Fruit fly (Drosophila melanogaster) whole organism, embryonic: ENCODE results near the gene MtnD.
A peak's percentile ranks its signal among the peaks of the same experiment; 100 is the strongest.

Experiments used
- ATbp ChIP-seq: fragments of 200-800 bp; sonication (Bioruptor generic); optimal IDR thresholded peaks from 2 replicates; lab custom pipeline; 2017; ENCODE audit warnings: missing biosample characterization, mild to moderate bottlenecking, missing genetic modification characterization, missing genetic modification reagents
- CG10147 ChIP-seq: fragments of 200-800 bp; sonication (Bioruptor generic); optimal IDR thresholded peaks from 2 replicates; lab custom pipeline; 2019; ENCODE audit warnings: missing biosample characterization, mild to moderate bottlenecking, missing genetic modification characterization, moderate library complexity
- CG10267 ChIP-seq: fragments of 200-800 bp; sonication (Bioruptor generic); optimal IDR thresholded peaks from 2 replicates; lab custom pipeline; 2018; ENCODE audit warnings: missing biosample characterization, mild to moderate bottlenecking, missing genetic modification characterization, moderate library complexity
- CG10543 ChIP-seq: fragments of 200-800 bp; sonication (Bioruptor generic); optimal IDR thresholded peaks from 3 replicates; lab custom pipeline; 2017; ENCODE audit warnings: missing biosample characterization, mild to moderate bottlenecking, missing genetic modification characterization, moderate library complexity
- CG12391 ChIP-seq: fragments of 200-800 bp; sonication (Bioruptor generic); optimal IDR thresholded peaks from 3 replicates; lab custom pipeline; 2018; ENCODE audit warnings: missing biosample characterization, mild to moderate bottlenecking, missing genetic modification characterization, moderate library complexity
- CG12769 ChIP-seq: fragments of 200-800 bp; sonication (Bioruptor generic); optimal IDR thresholded peaks from 2 replicates; lab custom pipeline; 2019; ENCODE audit warnings: missing biosample characterization, mild to moderate bottlenecking, missing genetic modification characterization, moderate library complexity
- CG13894 ChIP-seq: fragments of 200-800 bp; sonication (Bioruptor generic); optimal IDR thresholded peaks from 3 replicates; lab custom pipeline; 2018; ENCODE audit warnings: missing biosample characterization, mild to moderate bottlenecking, missing genetic modification characterization, moderate library complexity
- CG14860 ChIP-seq: fragments of 200-800 bp; sonication (Bioruptor generic); IDR thresholded peaks from 3 replicates; pipeline ENCODE4 v1.3.6; 2022; ENCODE audit warnings: missing biosample characterization, missing genetic modification characterization; ENCODE audit not compliant: partially characterized antibody
- CG16779 ChIP-seq: fragments of 200-800 bp; sonication (Bioruptor generic); IDR thresholded peaks from 2 replicates; pipeline ENCODE4 v1.3.6; 2022; ENCODE audit warnings: missing biosample characterization, missing genetic modification characterization
- CG17186 ChIP-seq: fragments of 200-800 bp; sonication (Bioruptor generic); optimal IDR thresholded peaks from 3 replicates; lab custom pipeline; 2017; ENCODE audit warnings: missing biosample characterization, missing genetic modification reagents, missing genetic modification characterization
- CG17912 ChIP-seq: fragments of 200-800 bp; sonication (Bioruptor generic); optimal IDR thresholded peaks from 2 replicates; lab custom pipeline; 2018; ENCODE audit warnings: missing biosample characterization, mild to moderate bottlenecking, missing genetic modification characterization
- CG1792 ChIP-seq: fragments of 200-800 bp; sonication (Bioruptor generic); optimal IDR thresholded peaks from 2 replicates; lab custom pipeline; 2016; ENCODE audit warnings: missing biosample characterization, missing genetic modification characterization
- CG18011 ChIP-seq: fragments of 200-800 bp; sonication (Bioruptor generic); optimal IDR thresholded peaks from 2 replicates; lab custom pipeline; 2017; ENCODE audit warnings: missing biosample characterization, missing genetic modification characterization, mild to moderate bottlenecking, moderate library complexity, missing genotype
- CG18262 ChIP-seq: fragments of 200-800 bp; optimal IDR thresholded peaks from 3 replicates; lab custom pipeline; 2019; ENCODE audit warnings: missing biosample characterization, mild to moderate bottlenecking, missing genetic modification characterization, moderate library complexity
- CG18599 ChIP-seq: fragments of 200-800 bp; sonication (Bioruptor generic); optimal IDR thresholded peaks from 3 replicates; lab custom pipeline; 2017; ENCODE audit warnings: missing biosample characterization, missing genetic modification characterization, mild to moderate bottlenecking, moderate library complexity, missing genetic modification reagents
- CG18764 ChIP-seq: fragments of 200-800 bp; sonication (Bioruptor generic); optimal IDR thresholded peaks from 3 replicates; lab custom pipeline; 2016; ENCODE audit warnings: missing biosample characterization, missing genetic modification characterization
- CG2120 ChIP-seq: fragments of 200-800 bp; sonication (Bioruptor generic); optimal IDR thresholded peaks from 3 replicates; lab custom pipeline; 2016; ENCODE audit warnings: missing biosample characterization, missing genetic modification characterization
- CG32767 ChIP-seq: fragments of 200-800 bp; sonication (Bioruptor generic); IDR thresholded peaks from 2 replicates; pipeline ENCODE4 v1.3.6; 2022; ENCODE audit warnings: missing biosample characterization, missing genetic modification characterization
- CG4730 ChIP-seq: fragments of 200-800 bp; sonication (Bioruptor generic); IDR thresholded peaks from 2 replicates; pipeline ENCODE4 v1.3.6; 2022; ENCODE audit warnings: missing biosample characterization, missing genetic modification characterization
- CG7357 ChIP-seq: fragments of 200-800 bp; sonication (Bioruptor generic); IDR thresholded peaks from 3 replicates; pipeline ENCODE4 v1.3.6; 2022; ENCODE audit warnings: missing biosample characterization, missing genetic modification characterization
- CG7745 ChIP-seq: fragments of 200-800 bp; sonication (Bioruptor generic); optimal IDR thresholded peaks from 2 replicates; lab custom pipeline; 2018; ENCODE audit warnings: missing biosample characterization, mild to moderate bottlenecking, missing genetic modification characterization, moderate library complexity
- CG7786 ChIP-seq: fragments of 200-800 bp; sonication (Bioruptor generic); optimal IDR thresholded peaks from 2 replicates; lab custom pipeline; 2016; ENCODE audit warnings: missing biosample characterization, missing genetic modification characterization
- CoRest ChIP-seq: fragments of 200-800 bp; sonication (Bioruptor generic); optimal IDR thresholded peaks from 3 replicates; lab custom pipeline; 2018; ENCODE audit warnings: missing biosample characterization, mild to moderate bottlenecking, missing genetic modification characterization, moderate library complexity
- Doc3 ChIP-seq: fragments of 200-800 bp; sonication (Bioruptor generic); IDR thresholded peaks from 3 replicates; pipeline ENCODE4 v1.3.6; 2022; ENCODE audit warnings: missing biosample characterization, missing genetic modification characterization; ENCODE audit not compliant: partially characterized antibody
- E2f2 ChIP-seq: fragments of 200-800 bp; sonication (Bioruptor generic); IDR thresholded peaks from 2 replicates; pipeline ENCODE4 v1.3.6; 2022; ENCODE audit warnings: missing biosample characterization, missing genetic modification characterization
- Ets97D ChIP-seq: fragments of 200-800 bp; sonication (Bioruptor generic); optimal IDR thresholded peaks from 3 replicates; lab custom pipeline; 2016; ENCODE audit warnings: missing biosample characterization, missing genetic modification characterization
- GATAe ChIP-seq: fragments of 200-800 bp; sonication (Bioruptor generic); conservative IDR thresholded peaks from 2 replicates; pipeline ENCODE4 v1.3.6; 2022; ENCODE audit warnings: missing biosample characterization, missing genetic modification characterization
- H2.0 ChIP-seq: fragments of 200-800 bp; sonication (Bioruptor generic); IDR thresholded peaks from 2 replicates; pipeline ENCODE4 v1.3.6; 2022; ENCODE audit warnings: missing biosample characterization, missing genetic modification characterization
- HLH3B ChIP-seq: fragments of 200-800 bp; sonication (Bioruptor generic); IDR thresholded peaks from 2 replicates; pipeline ENCODE4 v1.3.6; 2022; ENCODE audit warnings: missing biosample characterization, missing genetic modification characterization
- HLH54F ChIP-seq: fragments of 200-800 bp; sonication (Bioruptor generic); optimal IDR thresholded peaks from 3 replicates; lab custom pipeline; 2016; ENCODE audit warnings: missing biosample characterization, missing genetic modification characterization
- Jarid2 ChIP-seq: fragments of 200-800 bp; sonication (Bioruptor generic); optimal IDR thresholded peaks from 3 replicates; lab custom pipeline; 2017; ENCODE audit warnings: mild to moderate bottlenecking, missing biosample characterization, missing genetic modification reagents, missing genetic modification characterization
- Meics ChIP-seq: fragments of 200-800 bp; sonication (Bioruptor generic); optimal IDR thresholded peaks from 2 replicates; lab custom pipeline; 2017; ENCODE audit warnings: missing biosample characterization, mild to moderate bottlenecking, missing genetic modification characterization
- Myb ChIP-seq: fragments of 200-800 bp; sonication (Bioruptor generic); optimal IDR thresholded peaks from 2 replicates; lab custom pipeline; 2016; ENCODE audit warnings: missing biosample characterization, missing genetic modification characterization
- ac ChIP-seq: fragments of 200-800 bp; sonication (Bioruptor generic); optimal IDR thresholded peaks from 3 replicates; lab custom pipeline; 2017; ENCODE audit warnings: missing biosample characterization, mild to moderate bottlenecking, missing genetic modification characterization
- bcd ChIP-seq: fragments of 200-800 bp; sonication (Bioruptor generic); optimal IDR thresholded peaks from 2 replicates; lab custom pipeline; 2017; ENCODE audit warnings: missing biosample characterization, mild to moderate bottlenecking, missing genetic modification characterization
- cad ChIP-seq: fragments of >200 bp; optimal IDR thresholded peaks from 2 replicates; lab custom pipeline; 2017; ENCODE audit warnings: missing biosample characterization, missing genetic modification characterization
- cato ChIP-seq: fragments of 200-800 bp; sonication (Bioruptor generic); optimal IDR thresholded peaks from 2 replicates; lab custom pipeline; 2016; ENCODE audit warnings: missing biosample characterization, missing genetic modification characterization, borderline replicate concordance
- chm ChIP-seq: fragments of 200-800 bp; sonication (Bioruptor generic); IDR thresholded peaks from 2 replicates; pipeline ENCODE4 v1.3.6; 2022; ENCODE audit warnings: missing biosample characterization, missing genetic modification characterization
- dysf ChIP-seq: fragments of 200-800 bp; sonication (Bioruptor generic); IDR thresholded peaks from 3 replicates; pipeline ENCODE4 v1.3.6; 2022; ENCODE audit warnings: missing biosample characterization, missing genetic modification characterization
- fd102C ChIP-seq: fragments of 200-800 bp; sonication (Bioruptor generic); optimal IDR thresholded peaks from 2 replicates; lab custom pipeline; 2018; ENCODE audit warnings: missing biosample characterization, mild to moderate bottlenecking, missing genetic modification characterization, moderate library complexity
- fd3F ChIP-seq: fragments of 200-800 bp; sonication (Bioruptor generic); optimal IDR thresholded peaks from 2 replicates; lab custom pipeline; 2018; ENCODE audit warnings: missing biosample characterization, mild to moderate bottlenecking, missing genetic modification characterization, moderate library complexity
- fru ChIP-seq: fragments of >200 bp; optimal IDR thresholded peaks from 2 replicates; lab custom pipeline; 2017
- h ChIP-seq: fragments of >200 bp; optimal IDR thresholded peaks from 2 replicates; lab custom pipeline; 2017
- hbn ChIP-seq: fragments of 200-800 bp; sonication (Bioruptor generic); IDR thresholded peaks from 2 replicates; pipeline ENCODE4 v1.3.6; 2022; ENCODE audit warnings: missing biosample characterization, missing genetic modification characterization; ENCODE audit not compliant: partially characterized antibody
- jumu ChIP-seq: fragments of 200-800 bp; sonication (Bioruptor generic); optimal IDR thresholded peaks from 3 replicates; lab custom pipeline; 2016; ENCODE audit warnings: missing biosample characterization, missing genetic modification characterization
- kay ChIP-seq: fragments of 200-800 bp; sonication (Bioruptor generic); optimal IDR thresholded peaks from 2 replicates; lab custom pipeline; 2016; ENCODE audit warnings: missing biosample characterization, missing genetic modification characterization
- knrl ChIP-seq: fragments of 200-800 bp; sonication (Bioruptor generic); IDR thresholded peaks from 3 replicates; pipeline ENCODE4 v1.3.6; 2022; ENCODE audit warnings: missing biosample characterization, missing genetic modification characterization; ENCODE audit not compliant: partially characterized antibody
- mam ChIP-seq: fragments of 200-800 bp; sonication (Bioruptor generic); optimal IDR thresholded peaks from 3 replicates; lab custom pipeline; 2016; ENCODE audit warnings: missing biosample characterization, missing genetic modification characterization
- sob ChIP-seq: fragments of 200-800 bp; sonication (Bioruptor generic); IDR thresholded peaks from 2 replicates; pipeline ENCODE4 v1.3.6; 2022; ENCODE audit warnings: missing biosample characterization, missing genetic modification characterization
- ssp ChIP-seq: fragments of 200-800 bp; sonication (Bioruptor generic); IDR thresholded peaks from 2 replicates; pipeline ENCODE4 v1.3.6; 2022; ENCODE audit warnings: missing biosample characterization, missing genetic modification characterization
- sug ChIP-seq: fragments of 200-800 bp; optimal IDR thresholded peaks from 2 replicates; lab custom pipeline; 2019; ENCODE audit warnings: missing biosample characterization, mild to moderate bottlenecking, missing genetic modification characterization, moderate library complexity
- tio ChIP-seq: fragments of 200-800 bp; sonication (Bioruptor generic); optimal IDR thresholded peaks from 2 replicates; lab custom pipeline; 2017; ENCODE audit warnings: missing biosample characterization, missing genetic modification characterization, inconsistent platforms
- tx ChIP-seq: fragments of 200-800 bp; sonication (Bioruptor generic); optimal IDR thresholded peaks from 2 replicates; lab custom pipeline; 2016; ENCODE audit warnings: missing biosample characterization, missing genetic modification characterization

The MtnD gene

dm6 chr3R:20573326-20573725, 38.6 kb downstream of the MtnD start (continued):
- TF ChIP-seq CG10147 (GFP tag; lab: Kevin White, UChicago), result peak; percentile 22
- no peak for TF ChIP-seq Jarid2 (GFP tag; lab: Kevin White, UChicago)
- no peak for TF ChIP-seq GATAe (GFP tag; lab: Robert Waterston, UW)
- no peak for TF ChIP-seq chm (GFP tag; lab: Robert Waterston, UW)
- no peak for TF ChIP-seq CG16779
- TF ChIP-seq CG17912 (GFP tag; lab: Kevin White, UChicago), result no peak
- TF ChIP-seq CG12769 (tag; lab: Kevin White, UChicago), result no peak
- TF ChIP-seq CG12391 (tag; lab: Kevin White, UChicago), result peak; percentile 25
- TF ChIP-seq tx (GFP tag; lab: Kevin White, UChicago), result no peak
- no peak for TF ChIP-seq CG18599 (GFP tag; lab: Kevin White, UChicago)
- TF ChIP-seq CG14860 (GFP tag; lab: Robert Waterston, UW), result no peak
- TF ChIP-seq mam, result no peak
- TF ChIP-seq cad (GFP tag; lab: Kevin White, UChicago), result no peak
- no peak for TF ChIP-seq CG18011
- no peak for TF ChIP-seq bcd (GFP tag; lab: Kevin White, UChicago)
- TF ChIP-seq Myb (GFP tag; lab: Kevin White, UChicago), result no peak
- no peak for TF ChIP-seq fru
- TF ChIP-seq knrl (GFP tag; lab: Robert Waterston, UW), result no peak
- no peak for TF ChIP-seq CG32767 (GFP tag; lab: Robert Waterston, UW)
- TF ChIP-seq fd102C, result no peak
- no peak for TF ChIP-seq CG7745
- TF ChIP-seq Ets97D (GFP tag; lab: Kevin White, UChicago), result no peak
- TF ChIP-seq CG7786 (GFP tag; lab: Kevin White, UChicago), result no peak
- no peak for TF ChIP-seq cato (GFP tag; lab: Kevin White, UChicago)
- no peak for TF ChIP-seq tio (GFP tag; lab: Kevin White, UChicago)
- peak; percentile 11 for TF ChIP-seq Meics (GFP tag; lab: Kevin White, UChicago)
- no peak for TF ChIP-seq HLH3B (GFP tag; lab: Robert Waterston, UW)
- TF ChIP-seq CG18764, result no peak
- TF ChIP-seq dysf (GFP tag; lab: Robert Waterston, UW), result no peak
- TF ChIP-seq fd3F (GFP tag; lab: Kevin White, UChicago), result no peak
- TF ChIP-seq ac, result no peak
- peak; percentile 9 for TF ChIP-seq CG10267
- no peak for TF ChIP-seq CG2120 (GFP tag; lab: Kevin White, UChicago)
- no peak for TF ChIP-seq ATbp
- TF ChIP-seq CoRest (tag; lab: Kevin White, UChicago), result peak; percentile 59
- no peak for TF ChIP-seq E2f2 (GFP tag; lab: Robert Waterston, UW)
- no peak for TF ChIP-seq CG17186 (GFP tag; lab: Kevin White, UChicago)
- TF ChIP-seq CG7357, result no peak
- no peak for TF ChIP-seq CG10543 (GFP tag; lab: Kevin White, UChicago)
- TF ChIP-seq HLH54F, result no peak
- no peak for TF ChIP-seq kay (GFP tag; lab: Kevin White, UChicago)
- TF ChIP-seq sug, result no peak
- TF ChIP-seq h (lab: Kevin White, UChicago), result no peak
- TF ChIP-seq H2.0 (GFP tag; lab: Robert Waterston, UW), result no peak
- TF ChIP-seq ssp (GFP tag; lab: Robert Waterston, UW), result no peak
- TF ChIP-seq CG13894 (tag; lab: Kevin White, UChicago), result no peak
- no peak for TF ChIP-seq CG1792 (GFP tag; lab: Kevin White, UChicago)
- no peak for TF ChIP-seq jumu (GFP tag; lab: Kevin White, UChicago)
- TF ChIP-seq CG4730, result no peak
- TF ChIP-seq CG18262 (tag; lab: Kevin White, UChicago), result peak; percentile 30
- no peak for TF ChIP-seq Doc3
- TF ChIP-seq sob (GFP tag; lab: Robert Waterston, UW), result no peak
- TF ChIP-seq hbn (GFP tag; lab: Robert Waterston, UW), result no peak
